Worm (Caenorhabditis elegans): ENCODE data around the gene otpl-7.

- no peak for TF ChIP-seq cog-1 (tag; optimal IDR thresholded peaks at IDR 0.05)
- no peak for TF ChIP-seq klf-2 (GFP tag; conservative IDR thresholded peaks at IDR 0.05)
- TF ChIP-seq ztf-29 (GFP tag; IDR thresholded peaks at IDR 0.05) = no peak
Measured at ce11 chrV:8513361-8513760, 7.9 kb upstream of the otpl-7 start, which contains the start of gene F45F2.9.
